Worm (Caenorhabditis elegans) whole organism, L2 larva: ENCODE data around the gene B0524.2.

Experiments
- C34F6.9 ChIP-seq: fragments of 150-350 bp; optimal IDR thresholded peaks from 2 replicates; lab custom pipeline; 2014; ENCODE audit warnings: missing biosample characterization, missing genetic modification characterization
- F13H6.1 ChIP-seq: sonication (generic microtip); optimal IDR thresholded peaks from 2 replicates; lab custom pipeline; 2016; ENCODE audit warnings: missing genetic modification characterization, missing compliant biosample characterization
- R02D3.7 ChIP-seq: fragments of 150-350 bp; optimal IDR thresholded peaks from 2 replicates; lab custom pipeline; 2014; ENCODE audit warnings: missing biosample characterization, missing genetic modification characterization
- Y55F3AM.14 ChIP-seq: fragments of 200-800 bp; sonication (Bioruptor generic); optimal IDR thresholded peaks from 2 replicates; lab custom pipeline; 2018; ENCODE audit warnings: mild to moderate bottlenecking, missing genetic modification characterization, missing compliant biosample characterization
- alr-1 ChIP-seq: fragments of 150-350 bp; optimal IDR thresholded peaks from 2 replicates; lab custom pipeline; 2014; ENCODE audit warnings: missing biosample characterization, missing genetic modification characterization
- aly-2 ChIP-seq: fragments of 150-350 bp; optimal IDR thresholded peaks from 2 replicates; lab custom pipeline; 2014; ENCODE audit warnings: missing biosample characterization, missing genetic modification characterization
- ama-1 ChIP-seq: fragments of 150-350 bp; optimal IDR thresholded peaks from 2 replicates; lab custom pipeline; 2018; ENCODE audit warnings: inconsistent platforms
- blmp-1 ChIP-seq: sonication (generic microtip); optimal IDR thresholded peaks from 2 replicates; lab custom pipeline; 2017; ENCODE audit warnings: missing genetic modification characterization, mild to moderate bottlenecking, missing compliant biosample characterization, antibody characterized with exemption, moderate library complexity; ENCODE audit not compliant: insufficient read depth
- ceh-16 ChIP-seq: fragments of 150-350 bp; optimal IDR thresholded peaks from 2 replicates; lab custom pipeline; 2014; ENCODE audit warnings: missing biosample characterization, missing genetic modification characterization
- ceh-82 ChIP-seq: fragments of 150-350 bp; optimal IDR thresholded peaks from 2 replicates; lab custom pipeline; 2014; ENCODE audit warnings: missing biosample characterization, missing genetic modification characterization
- crh-2 ChIP-seq: sonication (generic microtip); optimal IDR thresholded peaks from 2 replicates; lab custom pipeline; 2017; ENCODE audit warnings: missing biosample characterization, missing genetic modification characterization
- egl-27 ChIP-seq: sonication (generic microtip); optimal IDR thresholded peaks from 3 replicates; lab custom pipeline; 2017; ENCODE audit warnings: missing biosample characterization, missing genetic modification reagents, missing genetic modification characterization
- elt-3 ChIP-seq: sonication (generic microtip); optimal IDR thresholded peaks from 2 replicates; lab custom pipeline; 2017; ENCODE audit warnings: missing biosample characterization, missing genetic modification characterization
- fos-1 ChIP-seq: fragments of 150-350 bp; optimal IDR thresholded peaks from 2 replicates; lab custom pipeline; 2014; ENCODE audit warnings: missing biosample characterization, missing genetic modification characterization
- gmeb-1 ChIP-seq: fragments of 150-350 bp; optimal IDR thresholded peaks from 2 replicates; lab custom pipeline; 2014; ENCODE audit warnings: missing biosample characterization, missing genetic modification characterization
- lin-11 ChIP-seq: fragments of 150-350 bp; sonication (generic microtip); optimal IDR thresholded peaks from 2 replicates; lab custom pipeline; 2014; ENCODE audit warnings: missing biosample characterization, missing genetic modification characterization, inconsistent platforms, mixed read lengths
- lin-13 ChIP-seq: fragments of 150-350 bp; optimal IDR thresholded peaks from 2 replicates; lab custom pipeline; 2014; ENCODE audit warnings: missing biosample characterization, missing genetic modification reagents, missing genetic modification characterization
- lin-39 ChIP-seq: fragments of 150-350 bp; optimal IDR thresholded peaks from 2 replicates; lab custom pipeline; 2014; ENCODE audit warnings: missing biosample characterization, missing genetic modification reagents, missing genetic modification characterization
- lsy-2 ChIP-seq, 2 experiments: fragments of 150-350 bp in 1 of 2; sonication (generic microtip) in 1 of 2; optimal IDR thresholded peaks; 2 replicates each; lab custom pipeline; 2014 to 2017; ENCODE audit warnings: missing biosample characterization in 2 of 2, missing genetic modification characterization in 2 of 2
- mab-5 ChIP-seq: fragments of 150-350 bp; optimal IDR thresholded peaks from 2 replicates; lab custom pipeline; 2014; ENCODE audit warnings: missing biosample characterization, missing genetic modification characterization
- mbf-1 ChIP-seq: sonication (generic microtip); optimal IDR thresholded peaks from 2 replicates; lab custom pipeline; 2017; ENCODE audit warnings: missing biosample characterization, missing genetic modification characterization
- mdl-1 ChIP-seq, 2 experiments: fragments of 150-350 bp in 1 of 2; sonication (generic microtip) in 1 of 2; optimal IDR thresholded peaks; 2 replicates each; lab custom pipeline; 2017; ENCODE audit warnings: missing biosample characterization in 2 of 2, missing genetic modification characterization in 2 of 2
- nhr-12 ChIP-seq: fragments of 150-350 bp; optimal IDR thresholded peaks from 2 replicates; lab custom pipeline; 2014; ENCODE audit warnings: missing biosample characterization, missing genetic modification characterization
- nhr-129 ChIP-seq: fragments of 150-350 bp; optimal IDR thresholded peaks from 2 replicates; lab custom pipeline; 2014; ENCODE audit warnings: missing biosample characterization, missing genetic modification characterization
- nhr-21 ChIP-seq: fragments of 150-350 bp; optimal IDR thresholded peaks from 2 replicates; lab custom pipeline; 2014; ENCODE audit warnings: missing biosample characterization, missing genetic modification characterization
- nhr-23 ChIP-seq: fragments of 150-350 bp; optimal IDR thresholded peaks from 2 replicates; lab custom pipeline; 2014; ENCODE audit warnings: missing biosample characterization, missing genetic modification reagents, missing genetic modification characterization
- nhr-237 ChIP-seq: fragments of 150-350 bp; optimal IDR thresholded peaks from 2 replicates; lab custom pipeline; 2014; ENCODE audit warnings: missing biosample characterization, missing genetic modification characterization
- nhr-25 ChIP-seq: fragments of 150-350 bp; sonication (generic microtip); optimal IDR thresholded peaks from 3 replicates; lab custom pipeline; 2014; ENCODE audit warnings: missing biosample characterization, missing genetic modification characterization
- nhr-6 ChIP-seq: fragments of 150-350 bp; optimal IDR thresholded peaks from 2 replicates; lab custom pipeline; 2014; ENCODE audit warnings: missing biosample characterization, missing genetic modification characterization
- nhr-77 ChIP-seq: fragments of 150-350 bp; optimal IDR thresholded peaks from 2 replicates; lab custom pipeline; 2014; ENCODE audit warnings: missing biosample characterization, missing genetic modification characterization
- peb-1 ChIP-seq: fragments of 150-350 bp; optimal IDR thresholded peaks from 2 replicates; lab custom pipeline; 2014; ENCODE audit warnings: missing biosample characterization, missing genetic modification characterization
- sem-4 ChIP-seq: fragments of 150-350 bp; optimal IDR thresholded peaks from 2 replicates; lab custom pipeline; 2014; ENCODE audit warnings: missing biosample characterization, missing genetic modification reagents, missing genetic modification characterization
- skn-1 ChIP-seq: sonication (generic microtip); optimal IDR thresholded peaks from 2 replicates; lab custom pipeline; 2017; ENCODE audit warnings: missing biosample characterization, missing genetic modification characterization
- sma-3 ChIP-seq: sonication (generic microtip); optimal IDR thresholded peaks from 2 replicates; lab custom pipeline; 2016; ENCODE audit warnings: missing genetic modification reagents, missing genetic modification characterization, missing compliant biosample characterization
- sma-9 ChIP-seq, 2 experiments: fragments of 150-350 bp in 1 of 2; sonication (generic microtip) in 1 of 2; optimal IDR thresholded peaks; 2 replicates each; lab custom pipeline; 2014 to 2016; ENCODE audit warnings: missing genetic modification characterization in 2 of 2, mild to moderate bottlenecking in 1 of 2, missing biosample characterization in 1 of 2, missing compliant biosample characterization in 1 of 2, missing genetic modification reagents in 1 of 2, moderate library complexity in 1 of 2
- unc-39 ChIP-seq: fragments of 150-350 bp; optimal IDR thresholded peaks from 2 replicates; lab custom pipeline; 2014; ENCODE audit warnings: missing biosample characterization, missing genetic modification characterization
- unc-55 ChIP-seq: fragments of 150-350 bp; sonication (generic microtip); optimal IDR thresholded peaks from 3 replicates; lab custom pipeline; 2014; ENCODE audit warnings: missing biosample characterization, missing genetic modification reagents, missing genetic modification characterization
- unc-62 ChIP-seq: fragments of 150-350 bp; optimal IDR thresholded peaks from 2 replicates; lab custom pipeline; 2014; ENCODE audit warnings: missing biosample characterization, missing genetic modification reagents, missing genetic modification characterization
- zag-1 ChIP-seq: fragments of 150-350 bp; optimal IDR thresholded peaks from 2 replicates; lab custom pipeline; 2014; ENCODE audit warnings: missing biosample characterization, missing genetic modification characterization
- ztf-11 ChIP-seq: sonication (generic microtip); optimal IDR thresholded peaks from 2 replicates; lab custom pipeline; 2017; ENCODE audit warnings: missing biosample characterization, missing genetic modification characterization

The B0524.2 gene

DNA sequence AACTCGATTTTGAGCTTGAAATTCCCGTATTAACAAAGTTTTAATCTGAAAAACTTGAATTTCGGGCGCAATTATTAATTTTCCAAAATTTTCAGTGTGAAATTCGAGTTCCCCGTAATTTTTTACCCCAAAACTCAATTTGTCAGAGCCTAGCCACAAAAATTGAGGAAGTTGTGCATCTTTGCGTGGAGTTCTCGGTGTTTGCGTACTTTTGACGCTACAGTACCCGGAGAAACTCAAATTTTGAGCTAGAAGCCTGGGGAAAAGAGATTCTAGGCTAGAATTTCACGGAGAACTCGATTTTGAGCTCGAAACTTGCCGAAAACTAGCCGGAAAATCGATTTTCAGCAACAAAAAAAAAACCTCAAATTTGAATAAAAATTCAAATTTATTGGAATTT, 6.5 kb downstream of the B0524.2 start:
- peak; percentile 63 for TF ChIP-seq lin-13 (GFP tag; lab: Kevin White, UChicago)
- peak in 1 of 2 experiments; percentile 50 for TF ChIP-seq lsy-2 (tag; optimal IDR thresholded peaks at IDR 0.05; lab: Kevin White, UChicago)

- TF ChIP-seq nhr-6 (tag; lab: Kevin White, UChicago), result no peak
- TF ChIP-seq sma-3 (GFP tag; lab: Kevin White, UChicago), result no peak
- TF ChIP-seq mdl-1 (tag; optimal IDR thresholded peaks at IDR 0.05; lab: Kevin White, UChicago), result no peak
- no peak for TF ChIP-seq unc-55 (GFP tag; lab: Kevin White, UChicago)
- TF ChIP-seq aly-2 (tag; lab: Kevin White, UChicago), result no peak
- TF ChIP-seq unc-39 (tag; lab: Kevin White, UChicago), result no peak
- TF ChIP-seq nhr-129, result no peak
- no peak for TF ChIP-seq blmp-1 (tag; lab: Kevin White, UChicago)
- no peak for TF ChIP-seq R02D3.7
- no peak for TF ChIP-seq nhr-12
- no peak for TF ChIP-seq lin-39 (tag; lab: Kevin White, UChicago)
- no peak for TF ChIP-seq mab-5
- TF ChIP-seq unc-62, result no peak
- no peak for TF ChIP-seq peb-1
- TF ChIP-seq zag-1 (tag; lab: Kevin White, UChicago), result no peak
- TF ChIP-seq lin-13 (GFP tag; lab: Kevin White, UChicago), result no peak
- TF ChIP-seq egl-27 (tag; lab: Kevin White, UChicago), result no peak
- no peak for TF ChIP-seq nhr-21 (tag; lab: Kevin White, UChicago)
- no peak for TF ChIP-seq ztf-11 (tag; lab: Kevin White, UChicago)
- TF ChIP-seq elt-3, result no peak
Observed at ce11 chrIII:1903966-1904365, 10.1 kb downstream of the B0524.2 start.

DNA sequence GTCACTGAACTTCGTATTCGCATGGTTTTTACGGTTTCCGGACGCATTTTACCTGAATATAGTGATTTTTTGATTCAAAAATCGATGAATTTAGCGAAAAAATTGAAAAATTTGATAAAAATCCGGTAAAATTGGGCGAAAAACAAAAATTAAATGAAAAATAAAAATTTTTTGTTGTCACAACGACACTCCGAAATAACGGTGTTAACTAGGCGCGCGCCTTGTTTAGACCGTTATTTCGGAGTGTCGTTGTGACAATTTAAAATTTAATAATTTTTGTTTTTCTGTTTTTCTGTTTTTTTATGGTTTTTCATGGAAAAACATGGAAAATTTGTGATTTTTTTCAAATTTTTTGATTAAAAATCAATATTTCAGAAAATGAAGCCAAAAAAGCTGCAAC, 11.7 kb downstream of the B0524.2 start, which contains the start of the genes B0524.6 and pqn-41:
B0524.6 (minus strand) TSS at position 52 of the 400 bp plus-strand sequence.
pqn-41 (plus strand) TSS at position 370 of the 400 bp plus-strand sequence.
- TF ChIP-seq unc-55 (GFP tag; lab: Kevin White, UChicago) (peak; percentile 91), nhr-129 (no peak), sma-9 (GFP tag; optimal IDR thresholded peaks at IDR 0.05; lab: Kevin White, UChicago) (no peak), sma-9 (tag; optimal IDR thresholded peaks at IDR 0.05; lab: Kevin White, UChicago) (no peak), alr-1 (tag; lab: Kevin White, UChicago) (no peak), peb-1 (no peak), nhr-237 (tag; lab: Kevin White, UChicago) (no peak), C34F6.9 (tag; lab: Kevin White, UChicago) (peak; percentile 74), lin-13 (GFP tag; lab: Kevin White, UChicago) (peak; percentile 71), nhr-21 (tag; lab: Kevin White, UChicago) (no peak), nhr-77 (tag; lab: Kevin White, UChicago) (no peak), nhr-23 (tag; lab: Kevin White, UChicago) (no peak), gmeb-1 (tag; lab: Kevin White, UChicago) (peak; percentile 70), zag-1 (tag; lab: Kevin White, UChicago) (no peak), lin-39 (tag; lab: Kevin White, UChicago) (no peak), fos-1 (tag; lab: Kevin White, UChicago) (peak; percentile 5), lin-11 (tag; lab: Kevin White, UChicago) (no peak), Y55F3AM.14 (GFP tag; lab: Kevin White, UChicago) (no peak), nhr-25 (peak; percentile 18), ceh-82 (tag; lab: Kevin White, UChicago) (no peak), mbf-1 (tag; lab: Kevin White, UChicago) (no peak), ama-1 (lab: Kevin White, UChicago) (no peak), crh-2 (peak; percentile 37), skn-1 (no peak), F13H6.1 (tag; lab: Kevin White, UChicago) (peak; percentile 43), blmp-1 (tag; lab: Kevin White, UChicago) (no peak), egl-27 (tag; lab: Kevin White, UChicago) (no peak), lsy-2 (tag; optimal IDR thresholded peaks at IDR 0.05; lab: Kevin White, UChicago) (peak in 1 of 2 experiments; percentile 86), sem-4 (tag; lab: Kevin White, UChicago) (peak; percentile 32), nhr-6 (tag; lab: Kevin White, UChicago) (no peak), ztf-11 (tag; lab: Kevin White, UChicago) (no peak), mdl-1 (tag; optimal IDR thresholded peaks at IDR 0.05; lab: Kevin White, UChicago) (no peak), ceh-16 (tag; lab: Kevin White, UChicago) (no peak), unc-39 (tag; lab: Kevin White, UChicago) (no peak)
